Fruit fly (Drosophila melanogaster): ENCODE measurements around the gene Pig1.

The Pig1 gene

DNA sequence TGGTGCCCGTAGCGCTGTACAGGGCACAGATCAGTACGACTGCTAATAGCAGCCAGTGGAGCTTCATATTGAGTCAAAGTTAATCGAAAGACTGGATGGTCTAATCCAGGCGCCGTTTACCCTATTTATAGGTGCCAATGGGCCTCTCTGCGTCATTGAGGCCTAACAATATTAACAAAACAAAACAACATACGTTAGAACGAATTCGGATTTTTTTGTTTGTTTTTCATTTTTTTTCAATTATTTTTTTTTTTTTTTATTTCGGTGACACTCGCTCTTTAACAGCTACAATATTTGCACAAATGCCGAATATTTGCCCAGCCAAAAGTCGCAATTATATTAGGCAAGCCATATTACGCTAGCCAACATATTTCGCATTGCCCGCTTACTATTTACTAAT lies 12.5 kb downstream of the Pig1 start, which contains the start of gene CG14265:
Gene CG14265, minus strand, starts transcription at position 101 of the 400 bp plus-strand sequence.
- TF ChIP-seq CG6808 (GFP tag; optimal IDR thresholded peaks at IDR 0.05) (no peak), CG4318 (GFP tag; optimal IDR thresholded peaks at IDR 0.05) (no peak), CG11762 (GFP tag; optimal IDR thresholded peaks at IDR 0.05; ENCODE audit: insufficient read depth) (no peak), Smox (GFP tag; optimal IDR thresholded peaks at IDR 0.05) (no peak), eg (GFP tag; IDR thresholded peaks at IDR 0.05) (no peak), CG15336 (GFP tag; IDR thresholded peaks at IDR 0.05) (no peak), achi (GFP tag; optimal IDR thresholded peaks at IDR 0.05) (no peak), CG10631 (GFP tag; optimal IDR thresholded peaks at IDR 0.05) (no peak), cyc (GFP tag; optimal IDR thresholded peaks at IDR 0.05) (no peak), Eip78C (GFP tag) (no peak), CG11902 (GFP tag; optimal IDR thresholded peaks at IDR 0.05) (no peak), ss (GFP tag; optimal IDR thresholded peaks at IDR 0.05) (no peak), Ets21C (GFP tag; optimal IDR thresholded peaks at IDR 0.05) (no peak), lz (GFP tag; optimal IDR thresholded peaks at IDR 0.05) (no peak), CG16779 (tag; optimal IDR thresholded peaks at IDR 0.05) (no peak), CG11294 (GFP tag; IDR thresholded peaks at IDR 0.05) (no peak), Lpt (GFP tag; optimal IDR thresholded peaks at IDR 0.05) (no peak), Eip93F (GFP tag; optimal IDR thresholded peaks at IDR 0.05) (no peak)

dm6 chrX:3233683-3234082 lies 15.4 kb downstream of the Pig1 start:
- TF ChIP-seq CG4318 (GFP tag; optimal IDR thresholded peaks at IDR 0.05): no peak
- TF ChIP-seq CG6163 (GFP tag; IDR thresholded peaks at IDR 0.05): no peak
- TF ChIP-seq CG32006 (GFP tag; optimal IDR thresholded peaks at IDR 0.05): no peak
- TF ChIP-seq Met (GFP tag; optimal IDR thresholded peaks at IDR 0.05): no peak
- TF ChIP-seq CG1621 (tag; optimal IDR thresholded peaks at IDR 0.05): no peak
- TF ChIP-seq Hr4 (GFP tag; optimal IDR thresholded peaks at IDR 0.05): no peak
- TF ChIP-seq CG3032 (tag; optimal IDR thresholded peaks at IDR 0.05): no peak
- TF ChIP-seq CG6808 (GFP tag; optimal IDR thresholded peaks at IDR 0.05): no peak
- no peak for TF ChIP-seq Ets21C (GFP tag; optimal IDR thresholded peaks at IDR 0.05)
- TF ChIP-seq Sox14 (GFP tag; optimal IDR thresholded peaks at IDR 0.05): no peak
- no peak for TF ChIP-seq net (GFP tag; optimal IDR thresholded peaks at IDR 0.05)
- no peak for TF ChIP-seq Smox (GFP tag; optimal IDR thresholded peaks at IDR 0.05)
- no peak for TF ChIP-seq svp (GFP tag)
- no peak for TF ChIP-seq fd59A (GFP tag; optimal IDR thresholded peaks at IDR 0.05)
- TF ChIP-seq CG11294 (GFP tag; IDR thresholded peaks at IDR 0.05): no peak
- no peak for TF ChIP-seq CG8319 (GFP tag; optimal IDR thresholded peaks at IDR 0.05)

DNA sequence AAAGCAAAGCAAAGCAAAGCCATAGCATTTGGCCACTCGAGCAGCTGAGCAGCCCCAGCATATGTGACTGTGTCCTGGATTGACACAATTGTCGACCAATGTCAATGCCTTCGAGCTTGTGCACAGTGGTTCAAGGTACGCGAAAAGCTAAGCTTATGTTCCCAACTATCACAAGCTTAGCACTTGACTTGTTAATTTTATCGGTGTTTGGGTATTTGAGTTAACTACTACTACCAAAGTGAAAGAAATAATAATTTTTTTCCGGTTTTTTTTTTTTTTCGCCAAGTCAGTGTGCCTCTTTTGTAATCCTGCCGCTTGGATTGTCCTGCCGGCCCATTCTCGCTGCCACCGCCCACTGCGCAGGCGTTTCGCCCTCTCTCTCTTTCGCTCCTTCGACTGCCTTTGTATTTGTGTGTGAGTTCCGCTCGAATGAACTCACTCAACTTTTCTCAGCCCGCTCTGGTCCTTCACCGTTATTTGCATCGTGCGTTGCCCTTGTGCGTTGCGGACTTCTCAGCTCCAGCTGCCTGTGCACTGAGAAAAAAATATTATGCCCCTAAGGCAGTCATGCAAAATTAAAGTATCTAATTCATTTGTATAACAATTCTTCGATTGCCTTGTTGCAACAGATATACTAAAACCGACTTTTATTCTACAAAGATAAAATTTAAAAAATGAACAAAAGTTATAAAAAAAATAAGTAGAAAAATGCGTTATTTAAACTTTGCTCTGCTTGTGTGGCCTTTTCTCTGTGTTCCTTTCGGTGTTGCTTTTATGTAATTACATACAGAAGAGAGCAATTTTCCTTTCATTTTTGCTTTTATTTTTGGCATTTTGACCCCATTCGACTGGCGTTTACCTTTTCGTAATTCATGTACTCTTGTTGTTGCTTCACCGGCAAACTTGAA lies 42.9 kb downstream of the Pig1 start:
- TF ChIP-seq CG15336 (GFP tag; IDR thresholded peaks at IDR 0.05) (peak; percentile 7; the same call in 1 of the 2 replicates), Ets96B (tag; optimal IDR thresholded peaks at IDR 0.05) (peak; percentile 17), fd59A (GFP tag; optimal IDR thresholded peaks at IDR 0.05) (peak; percentile 9), acj6 (GFP tag; optimal IDR thresholded peaks at IDR 0.05) (peak; percentile 51), CG11902 (GFP tag; optimal IDR thresholded peaks at IDR 0.05) (peak; percentile 22), CG6163 (GFP tag; IDR thresholded peaks at IDR 0.05) (peak; percentile 79), Smox (GFP tag; optimal IDR thresholded peaks at IDR 0.05) (peak; percentile 57), Eip75B (GFP tag; optimal IDR thresholded peaks at IDR 0.05) (peak; percentile 55), Gug (GFP tag; IDR thresholded peaks at IDR 0.05) (0 out of 2 replicates have a peak, but pooled peaks have one; percentile 17), Blimp-1 (GFP tag; optimal IDR thresholded peaks at IDR 0.05) (no peak), CG9139 (GFP tag; optimal IDR thresholded peaks at IDR 0.05) (no peak), topi (GFP tag; optimal IDR thresholded peaks at IDR 0.05) (peak; percentile 52), cyc (GFP tag; optimal IDR thresholded peaks at IDR 0.05) (peak; percentile 45), CG3919 (GFP tag; optimal IDR thresholded peaks at IDR 0.05) (peak; percentile 57), Lpt (GFP tag; optimal IDR thresholded peaks at IDR 0.05) (no peak), Ets21C (GFP tag; optimal IDR thresholded peaks at IDR 0.05) (peak; percentile 31), vri (GFP tag; optimal IDR thresholded peaks at IDR 0.05) (peak; percentile 33), spab (GFP tag; optimal IDR thresholded peaks at IDR 0.05) (peak; percentile 40), fkh (GFP tag; optimal IDR thresholded peaks at IDR 0.05) (no peak), achi (GFP tag; optimal IDR thresholded peaks at IDR 0.05) (peak; percentile 60), CG8319 (GFP tag; optimal IDR thresholded peaks at IDR 0.05) (peak; percentile 23), salr (GFP tag; optimal IDR thresholded peaks at IDR 0.05) (peak in 1 of 2 experiments; percentile 26), CG6854 (GFP tag; optimal IDR thresholded peaks at IDR 0.05) (no peak), CG1621 (tag; optimal IDR thresholded peaks at IDR 0.05) (no peak), CG3032 (tag; optimal IDR thresholded peaks at IDR 0.05) (no peak), dsx (GFP tag; optimal IDR thresholded peaks at IDR 0.05; ENCODE audit: poor library complexity, severe bottlenecking) (no peak), Sox14 (GFP tag; optimal IDR thresholded peaks at IDR 0.05) (peak; percentile 28), Hr4 (GFP tag; optimal IDR thresholded peaks at IDR 0.05) (peak; percentile 44), CG7368 (GFP tag; optimal IDR thresholded peaks at IDR 0.05) (peak; percentile 64)
